Worm (Caenorhabditis elegans) whole organism, midembryonic: ENCODE results near the gene str-249.

ENCODE experiments used
- cog-1 ChIP-seq: sonication (generic microtip); optimal IDR thresholded peaks from 2 replicates; lab custom pipeline; 2016; ENCODE audit warnings: missing genetic modification characterization, missing compliant biosample characterization
- klf-2 ChIP-seq: fragments of 200-800 bp; sonication (Bioruptor generic); conservative IDR thresholded peaks from 2 replicates; pipeline ENCODE4 v1.3.6; 2022; ENCODE audit warnings: missing genetic modification reagents, missing genetic modification characterization, missing compliant biosample characterization
- ztf-23 ChIP-seq: fragments of 200-800 bp; sonication (Bioruptor generic); IDR thresholded peaks from 2 replicates; pipeline ENCODE4 v1.3.6; 2022; ENCODE audit warnings: missing genetic modification reagents, missing genetic modification characterization, missing compliant biosample characterization

DNA sequence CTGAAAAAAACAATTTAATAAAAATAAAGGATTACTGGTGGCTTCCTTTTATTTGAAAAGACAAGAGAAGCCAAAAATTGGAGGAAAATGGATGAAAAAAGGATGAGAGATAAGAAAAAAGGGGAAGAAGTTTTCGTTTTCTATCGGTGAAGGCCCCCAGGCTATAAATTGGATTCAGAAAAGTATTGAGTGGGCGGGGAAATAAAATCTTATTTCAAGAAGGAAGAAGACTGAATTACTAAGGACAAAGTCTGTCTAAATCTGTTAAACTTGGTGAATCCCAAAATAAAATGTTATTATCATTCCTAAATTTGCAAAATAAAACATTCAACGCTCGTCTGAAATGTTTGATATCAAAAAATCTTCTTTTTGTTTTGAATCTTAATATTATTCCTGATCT lies 35.4 kb upstream of the str-249 start:
- TF ChIP-seq ztf-23 (GFP tag; lab: Robert Waterston, UW) (no peak), klf-2 (GFP tag; lab: Robert Waterston, UW) (no peak), cog-1 (tag; lab: Kevin White, UChicago) (no peak)
